Worm (Caenorhabditis elegans): ENCODE data around the gene C54F6.15.

The C54F6.15 gene

ce11 chrV:7532947-7533346 lies 10.8 kb upstream of the C54F6.15 start, which contains the start of gene C54F6.3:
Gene C54F6.3 (plus strand): TSS chrV:7533247.
- TF ChIP-seq pha-4 (tag; optimal IDR thresholded peaks at IDR 0.05) (no peak), ceh-58 (GFP tag; IDR thresholded peaks at IDR 0.05) (no peak), hmg-20 (GFP tag; IDR thresholded peaks at IDR 0.05) (no peak), F57C9.4 (tag; optimal IDR thresholded peaks at IDR 0.05) (no peak), hmg-1.2 (GFP tag; IDR thresholded peaks at IDR 0.05) (no peak), rpc-1 (optimal IDR thresholded peaks at IDR 0.05) (no peak), rpc-1 (tag; optimal IDR thresholded peaks at IDR 0.05) (no peak), zim-3 (tag; optimal IDR thresholded peaks at IDR 0.05) (no peak), xnd-1 (tag; optimal IDR thresholded peaks at IDR 0.05) (no peak)

ce11 chrV:7529840-7530239 lies 7.7 kb upstream of the C54F6.15 start, which contains the start of gene swt-2:
Gene swt-2 (plus strand): TSS chrV:7530140.
- TF ChIP-seq cebp-1 (GFP tag; IDR thresholded peaks at IDR 0.05) (no peak), cebp-1 (tag; optimal IDR thresholded peaks at IDR 0.05) (no peak), aptf-3 (GFP tag; IDR thresholded peaks at IDR 0.05) (no peak), B0261.1 (tag; optimal IDR thresholded peaks at IDR 0.05) (no peak), F57C9.4 (tag; optimal IDR thresholded peaks at IDR 0.05) (no peak), dox-1 (GFP tag; IDR thresholded peaks at IDR 0.05) (no peak), let-607 (tag; optimal IDR thresholded peaks at IDR 0.05) (no peak), B0336.3 (GFP tag; IDR thresholded peaks at IDR 0.05) (no peak), B0019.2 (GFP tag; conservative IDR thresholded peaks at IDR 0.05) (no peak), let-526 (GFP tag; IDR thresholded peaks at IDR 0.05) (no peak), hlh-26 (GFP tag; conservative IDR thresholded peaks at IDR 0.05) (no peak), lin-26 (GFP tag; IDR thresholded peaks at IDR 0.05) (no peak), lsy-27 (tag; optimal IDR thresholded peaks at IDR 0.05; ENCODE audit: borderline replicate concordance, insufficient read depth) (no peak), sdz-38 (tag; optimal IDR thresholded peaks at IDR 0.05) (no peak), Y95B8A.8 (GFP tag; IDR thresholded peaks at IDR 0.05) (no peak), lag-1 (GFP tag; IDR thresholded peaks at IDR 0.05) (no peak), F49E8.2 (tag; optimal IDR thresholded peaks at IDR 0.05; ENCODE audit: insufficient read depth) (no peak), tlf-1 (GFP tag; optimal IDR thresholded peaks at IDR 0.05) (no peak), ceh-91 (GFP tag; IDR thresholded peaks at IDR 0.05) (no peak)

DNA sequence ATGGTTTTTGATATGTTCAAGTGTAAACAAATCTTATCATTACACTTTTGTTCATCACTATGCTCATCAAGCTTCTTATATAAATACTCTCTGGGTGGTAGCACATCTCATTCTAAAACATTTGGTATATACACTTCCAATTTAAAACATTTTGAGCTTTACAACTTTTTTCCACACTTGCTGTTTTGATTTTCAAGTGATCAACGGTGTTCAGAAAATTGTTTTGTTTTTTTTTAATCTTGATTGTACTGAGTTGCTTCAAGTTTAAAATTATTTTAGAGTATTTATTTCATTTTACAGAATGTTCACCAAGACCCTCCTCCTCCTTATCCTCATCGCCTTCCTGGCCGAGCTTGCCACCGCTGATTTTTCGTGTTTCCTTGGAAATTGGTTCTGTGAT lies 6.6 kb upstream of the C54F6.15 start, which contains the start of gene C54F6.5:
C54F6.5 (plus strand) TSS at position 301 of the 400 bp plus-strand sequence.
- no peak for TF ChIP-seq athp-1 (tag; optimal IDR thresholded peaks at IDR 0.05)
- TF ChIP-seq ztf-3 (GFP tag; optimal IDR thresholded peaks at IDR 0.05) = no peak
- TF ChIP-seq let-607 (tag; optimal IDR thresholded peaks at IDR 0.05) = no peak
- no peak for TF ChIP-seq fkh-3 (tag; optimal IDR thresholded peaks at IDR 0.05)
- TF ChIP-seq lin-40 (tag; optimal IDR thresholded peaks at IDR 0.05) = no peak
- no peak for TF ChIP-seq C17E4.6 (GFP tag; IDR thresholded peaks at IDR 0.05)
- no peak for TF ChIP-seq egl-44 (GFP tag; IDR thresholded peaks at IDR 0.05)
- no peak for TF ChIP-seq ztf-22 (GFP tag; optimal IDR thresholded peaks at IDR 0.05)
- no peak for TF ChIP-seq attf-5 (GFP tag; optimal IDR thresholded peaks at IDR 0.05)

- TF ChIP-seq sptf-2 (GFP tag; optimal IDR thresholded peaks at IDR 0.05) (no peak), B0261.1 (tag; optimal IDR thresholded peaks at IDR 0.05) (no peak), snpc-1.1 (tag; optimal IDR thresholded peaks at IDR 0.05; ENCODE audit: insufficient read depth) (no peak), lsl-1 (GFP tag; optimal IDR thresholded peaks at IDR 0.05) (no peak), mel-28 (tag; optimal IDR thresholded peaks at IDR 0.05; ENCODE audit: borderline replicate concordance) (no peak), hlh-26 (GFP tag; conservative IDR thresholded peaks at IDR 0.05) (no peak), lin-40 (tag; optimal IDR thresholded peaks at IDR 0.05) (no peak), nhr-90 (tag; optimal IDR thresholded peaks at IDR 0.05) (no peak), ceh-58 (GFP tag; IDR thresholded peaks at IDR 0.05) (no peak), xnd-1 (tag; optimal IDR thresholded peaks at IDR 0.05) (no peak), F57A8.1 (GFP tag; optimal IDR thresholded peaks at IDR 0.05) (no peak), ets-4 (GFP tag; optimal IDR thresholded peaks at IDR 0.05) (no peak), tbp1 (GFP tag; optimal IDR thresholded peaks at IDR 0.05) (no peak), attf-6 (GFP tag; IDR thresholded peaks at IDR 0.05) (no peak), ztf-3 (GFP tag; optimal IDR thresholded peaks at IDR 0.05) (no peak)
These were observed 5.0 kb upstream of the C54F6.15 start, which contains the start of gene C54F6.17 for ce11 chrV:7527153-7527552. Gene C54F6.17 (plus strand): TSS chrV:7527453.
